Fruit fly (Drosophila melanogaster) Kc167 (cell line): ENCODE measurements around the gene CG3348.

Experiments used
- Myc ChIP-seq: fragments of >200 bp; optimal IDR thresholded peaks from 2 replicates; lab custom pipeline; 2017; ENCODE audit warnings: missing external identifiers
- Sin3A ChIP-seq: fragments of >200 bp; optimal IDR thresholded peaks from 2 replicates; lab custom pipeline; 2018; ENCODE audit warnings: missing external identifiers
- h ChIP-seq: fragments of >200 bp; optimal IDR thresholded peaks from 3 replicates; lab custom pipeline; 2018; ENCODE audit warnings: missing external identifiers
- insv ChIP-seq: fragments of >200 bp; optimal IDR thresholded peaks from 3 replicates; lab custom pipeline; 2018; ENCODE audit warnings: missing external identifiers
- psq ChIP-seq: fragments of >200 bp; optimal IDR thresholded peaks from 2 replicates; lab custom pipeline; 2017; ENCODE audit warnings: missing external identifiers
- ttk ChIP-seq: sonication (Bioruptor generic); optimal IDR thresholded peaks from 2 replicates; lab custom pipeline; 2017; ENCODE audit warnings: missing external identifiers

Gene CG3348

dm6 chr3R:27292159-27292880 is at the start of gene CG3348:
Gene CG3348, minus strand, starts transcription at chr3R:27292209.
- TF ChIP-seq h (lab: Kevin White, UChicago) = no peak
- TF ChIP-seq insv (lab: Kevin White, UChicago) = no peak
- no peak for TF ChIP-seq psq (lab: Kevin White, UChicago)
- no peak for TF ChIP-seq Myc (lab: Kevin White, UChicago)
- TF ChIP-seq ttk (lab: Kevin White, UChicago) = no peak
- no peak for TF ChIP-seq Sin3A

dm6 chr3R:27340322-27340721 is 48.3 kb upstream of the CG3348 start, which contains the start of gene CG42534:
Gene CG42534, plus strand, starts transcription at chr3R:27340622.
- no peak for TF ChIP-seq insv (lab: Kevin White, UChicago)

dm6 chr3R:27330782-27331181 is 38.8 kb upstream of the CG3348 start, which contains the start of gene CG3330:
Gene CG3330, minus strand, starts transcription at chr3R:27330882.
- TF ChIP-seq Sin3A (no peak), insv (lab: Kevin White, UChicago) (no peak), psq (lab: Kevin White, UChicago) (no peak), Myc (lab: Kevin White, UChicago) (no peak), ttk (lab: Kevin White, UChicago) (no peak), h (lab: Kevin White, UChicago) (no peak)

- TF ChIP-seq ttk (lab: Kevin White, UChicago) = no peak
- TF ChIP-seq Sin3A = no peak
- TF ChIP-seq insv (lab: Kevin White, UChicago) = no peak
- no peak for TF ChIP-seq h (lab: Kevin White, UChicago)
- TF ChIP-seq Myc (lab: Kevin White, UChicago) = no peak
- no peak for TF ChIP-seq psq (lab: Kevin White, UChicago)
These were observed 30.2 kb upstream of the CG3348 start, which contains the start of gene CG3339 for dm6 chr3R:27322225-27322624. Gene CG3339, minus strand, starts transcription at chr3R:27322325.

- TF ChIP-seq ttk (lab: Kevin White, UChicago) (no peak), Sin3A (no peak), psq (lab: Kevin White, UChicago) (no peak), insv (lab: Kevin White, UChicago) (no peak), h (lab: Kevin White, UChicago) (no peak), Myc (lab: Kevin White, UChicago) (no peak)
These were observed 2.1 kb upstream of the CG3348 start for dm6 chr3R:27294113-27294512.

- TF ChIP-seq Sin3A (no peak), Myc (lab: Kevin White, UChicago) (no peak), h (lab: Kevin White, UChicago) (no peak), psq (lab: Kevin White, UChicago) (no peak), insv (lab: Kevin White, UChicago) (no peak), ttk (lab: Kevin White, UChicago) (no peak)
These were observed 1.1 kb upstream of the CG3348 start for dm6 chr3R:27293065-27293464.

- no peak for TF ChIP-seq Sin3A
- no peak for TF ChIP-seq h (lab: Kevin White, UChicago)
- TF ChIP-seq insv (lab: Kevin White, UChicago) = no peak
- no peak for TF ChIP-seq psq (lab: Kevin White, UChicago)
- no peak for TF ChIP-seq ttk (lab: Kevin White, UChicago)
- no peak for TF ChIP-seq Myc (lab: Kevin White, UChicago)
These were observed 2.4 kb downstream of the CG3348 start for dm6 chr3R:27289638-27290037.

dm6 chr3R:27288202-27289135 is 3.5 kb downstream of the CG3348 start, which contains the start of the genes bigmax and Hmu:
Gene bigmax, minus strand, starts transcription at chr3R:27288526.
Gene Hmu, plus strand, starts transcription at chr3R:27288769.
- TF ChIP-seq ttk (lab: Kevin White, UChicago) (no peak), Sin3A (peak; percentile 38)

- TF ChIP-seq h (lab: Kevin White, UChicago) = no peak
- TF ChIP-seq psq (lab: Kevin White, UChicago) = no peak
- no peak for TF ChIP-seq Sin3A
- no peak for TF ChIP-seq ttk (lab: Kevin White, UChicago)
- TF ChIP-seq insv (lab: Kevin White, UChicago) = no peak
- TF ChIP-seq Myc (lab: Kevin White, UChicago) = no peak
These were observed 8.4 kb downstream of the CG3348 start, which contains the start of gene CG3368 for dm6 chr3R:27283645-27284044. Gene CG3368, plus strand, starts transcription at chr3R:27283780.

- no peak for TF ChIP-seq Sin3A
- no peak for TF ChIP-seq insv (lab: Kevin White, UChicago)
- TF ChIP-seq ttk (lab: Kevin White, UChicago) = no peak
- no peak for TF ChIP-seq psq (lab: Kevin White, UChicago)
- TF ChIP-seq Myc (lab: Kevin White, UChicago) = no peak
- no peak for TF ChIP-seq h (lab: Kevin White, UChicago)
These were observed 9.7 kb downstream of the CG3348 start, which contains the start of gene mrt for dm6 chr3R:27282286-27282685. Gene mrt, minus strand, starts transcription at chr3R:27282661.

- TF ChIP-seq h (lab: Kevin White, UChicago) (no peak), Myc (lab: Kevin White, UChicago) (no peak), ttk (lab: Kevin White, UChicago) (no peak), Sin3A (no peak)
These were observed 10.2 kb downstream of the CG3348 start for dm6 chr3R:27281811-27282131.
